Comparison of ENCODE assay signal across 3 fruit fly cellular contexts in the genomic region with DNA sequence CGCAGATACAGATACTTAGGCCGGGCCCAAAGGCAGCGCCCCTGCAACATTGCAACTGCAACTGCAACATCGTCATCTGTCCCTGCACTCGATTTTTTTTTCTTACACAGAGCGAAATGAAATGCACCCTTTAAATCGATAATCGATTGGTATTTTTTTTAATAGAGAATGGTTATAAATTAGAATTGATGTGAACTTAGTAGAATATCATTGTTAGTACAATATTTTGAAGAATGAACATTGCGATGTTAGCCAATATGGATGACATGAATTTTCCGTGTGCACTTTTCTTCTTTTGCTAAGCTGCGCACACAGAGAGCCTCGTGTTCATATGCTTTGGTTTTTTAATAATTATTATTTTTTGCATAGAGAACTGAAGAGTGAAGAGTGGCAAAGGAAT.
TF ChIP-seq lines count a peak whose summit lies in the region.

No protein-coding gene starts in this region.

TF ChIP-seq in whole organism, embryonic, 481 proteins besides CTCF, POLR2A, EP300 and RAD21 (continued from another document and continues in another):
- TF ChIP-seq mam (GFP tag; optimal IDR thresholded peaks at IDR 0.05; lab: Kevin White, UChicago) = no peak
- TF ChIP-seq CrebB (tag; optimal IDR thresholded peaks at IDR 0.05; lab: Kevin White, UChicago) = no peak
- no peak for TF ChIP-seq MBD-R2 (GFP tag; IDR thresholded peaks at IDR 0.05; lab: Robert Waterston, UW)
- no peak for TF ChIP-seq YL-1 (GFP tag; optimal IDR thresholded peaks at IDR 0.05; lab: Kevin White, UChicago)
- TF ChIP-seq jigr1 (GFP tag; IDR thresholded peaks at IDR 0.05; lab: Robert Waterston, UW) = no peak
- no peak for TF ChIP-seq HmgZ (tag; optimal IDR thresholded peaks at IDR 0.05; lab: Kevin White, UChicago)
- TF ChIP-seq dm (GFP tag; optimal IDR thresholded peaks at IDR 0.05; lab: Kevin White, UChicago) = no peak
- TF ChIP-seq ham (GFP tag; IDR thresholded peaks at IDR 0.05; lab: Robert Waterston, UW) = no peak
- TF ChIP-seq Blimp-1 (GFP tag; optimal IDR thresholded peaks at IDR 0.05; lab: Kevin White, UChicago) = peak; percentile 4
- peak; percentile 54 for TF ChIP-seq Ets65A (GFP tag; lab: Kevin White, UChicago)
- peak; percentile 6 for TF ChIP-seq CG18262 (tag; optimal IDR thresholded peaks at IDR 0.05; lab: Kevin White, UChicago)
- no peak for TF ChIP-seq pan (optimal IDR thresholded peaks at IDR 0.05; lab: Kevin White, UChicago)
- TF ChIP-seq pan (GFP tag; optimal IDR thresholded peaks at IDR 0.05 in 1 of 2, IDR thresholded peaks at IDR 0.05 in 1 of 2) = no peak
- no peak for TF ChIP-seq CG2889 (GFP tag; IDR thresholded peaks at IDR 0.05; lab: Robert Waterston, UW)
- TF ChIP-seq run (tag; optimal IDR thresholded peaks at IDR 0.05; lab: Kevin White, UChicago) = no peak
- TF ChIP-seq bab2 (GFP tag; optimal IDR thresholded peaks at IDR 0.05; lab: Kevin White, UChicago) = no peak
- no peak for TF ChIP-seq CG4820 (GFP tag; optimal IDR thresholded peaks at IDR 0.05; lab: Kevin White, UChicago)
- TF ChIP-seq tin (GFP tag; optimal IDR thresholded peaks at IDR 0.05; lab: Kevin White, UChicago) = no peak
- TF ChIP-seq Bdp1 (GFP tag; optimal IDR thresholded peaks at IDR 0.05; lab: Kevin White, UChicago) = no peak
- no peak for TF ChIP-seq Pdp1 (GFP tag; optimal IDR thresholded peaks at IDR 0.05; lab: Kevin White, UChicago)
- no peak for TF ChIP-seq chm (GFP tag; IDR thresholded peaks at IDR 0.05; lab: Robert Waterston, UW)
- TF ChIP-seq eve (GFP tag; optimal IDR thresholded peaks at IDR 0.05; lab: Kevin White, UChicago) = no peak
- TF ChIP-seq zfh1 (GFP tag; IDR thresholded peaks at IDR 0.05; lab: Robert Waterston, UW) = 0 out of 3 replicates have a peak, but pooled peaks have one; percentile 41
- no peak for TF ChIP-seq E2f1 (GFP tag; IDR thresholded peaks at IDR 0.05; lab: Robert Waterston, UW)
- 0 out of 2 replicates have a peak, but pooled peaks have one; percentile 4 for TF ChIP-seq sim (GFP tag; IDR thresholded peaks at IDR 0.05; lab: Robert Waterston, UW)
- no peak for TF ChIP-seq CG2116 (GFP tag; optimal IDR thresholded peaks at IDR 0.05; lab: Kevin White, UChicago)
- peak; percentile 24 for TF ChIP-seq nom (GFP tag; optimal IDR thresholded peaks at IDR 0.05; lab: Kevin White, UChicago)
- TF ChIP-seq usp (GFP tag; optimal IDR thresholded peaks at IDR 0.05; lab: Kevin White, UChicago) = no peak
- no peak for TF ChIP-seq CG10959 (GFP tag; IDR thresholded peaks at IDR 0.05; lab: Robert Waterston, UW)
- TF ChIP-seq bsh (GFP tag; optimal IDR thresholded peaks at IDR 0.05; lab: Kevin White, UChicago) = peak in 1 of 2 experiments; percentile 85
- TF ChIP-seq Antp (GFP tag; optimal IDR thresholded peaks at IDR 0.05; lab: Kevin White, UChicago) = no peak
- peak; percentile 78 for TF ChIP-seq Drgx (GFP tag; IDR thresholded peaks at IDR 0.05; lab: Robert Waterston, UW)
- TF ChIP-seq Sry-δ (GFP tag; optimal IDR thresholded peaks at IDR 0.05; lab: Kevin White, UChicago) = no peak
- no peak for TF ChIP-seq sna (GFP tag; IDR thresholded peaks at IDR 0.05; lab: Robert Waterston, UW; ENCODE audit: partially characterized antibody)
- TF ChIP-seq CG31441 (GFP tag; IDR thresholded peaks at IDR 0.05; lab: Robert Waterston, UW) = no peak
- no peak for TF ChIP-seq CG4707 (GFP tag; optimal IDR thresholded peaks at IDR 0.05; lab: Kevin White, UChicago)
- TF ChIP-seq cad (GFP tag; optimal IDR thresholded peaks at IDR 0.05; lab: Kevin White, UChicago) = no peak
- no peak for TF ChIP-seq pros (GFP tag; optimal IDR thresholded peaks at IDR 0.05; lab: Kevin White, UChicago)
- no peak for TF ChIP-seq CG11456 (GFP tag; IDR thresholded peaks at IDR 0.05; lab: Robert Waterston, UW)
- no peak for TF ChIP-seq nau (GFP tag; optimal IDR thresholded peaks at IDR 0.05; lab: Kevin White, UChicago)
- TF ChIP-seq CG3163 (GFP tag; optimal IDR thresholded peaks at IDR 0.05; lab: Kevin White, UChicago) = no peak
- TF ChIP-seq CG3407 (GFP tag; optimal IDR thresholded peaks at IDR 0.05; lab: Kevin White, UChicago) = no peak
- TF ChIP-seq sens (GFP tag; lab: Kevin White, UChicago) = peak; percentile 71
- no peak for TF ChIP-seq CG8388 (GFP tag; optimal IDR thresholded peaks at IDR 0.05; lab: Kevin White, UChicago)
- TF ChIP-seq dmrt11E (tag; optimal IDR thresholded peaks at IDR 0.05; lab: Kevin White, UChicago) = peak; percentile 11

TF ChIP-seq in whole organism, prepupa, 60 proteins besides CTCF, POLR2A, EP300 and RAD21 (continued from another document):
- TF ChIP-seq dsx (GFP tag; optimal IDR thresholded peaks at IDR 0.05; lab: Kevin White, UChicago; ENCODE audit: poor library complexity, severe bottlenecking) (peak; percentile 93), CG7368 (GFP tag; optimal IDR thresholded peaks at IDR 0.05; lab: Kevin White, UChicago) (peak; percentile 77), CG3032 (tag; optimal IDR thresholded peaks at IDR 0.05; lab: Kevin White, UChicago) (peak; percentile 84), Blimp-1 (GFP tag; optimal IDR thresholded peaks at IDR 0.05; lab: Kevin White, UChicago) (peak; percentile 15), CG8632 (GFP tag; optimal IDR thresholded peaks at IDR 0.05; lab: Kevin White, UChicago) (peak; percentile 69), fd59A (GFP tag; optimal IDR thresholded peaks at IDR 0.05; lab: Kevin White, UChicago) (peak; percentile 78), achi (GFP tag; optimal IDR thresholded peaks at IDR 0.05; lab: Kevin White, UChicago) (peak; percentile 85), Eip93F (GFP tag; optimal IDR thresholded peaks at IDR 0.05; lab: Kevin White, UChicago) (no peak), CG6792 (GFP tag; optimal IDR thresholded peaks at IDR 0.05; lab: Kevin White, UChicago) (peak; percentile 78), Met (GFP tag; optimal IDR thresholded peaks at IDR 0.05; lab: Kevin White, UChicago) (peak; percentile 73), CG6854 (GFP tag; optimal IDR thresholded peaks at IDR 0.05; lab: Kevin White, UChicago) (no peak), CG11902 (GFP tag; optimal IDR thresholded peaks at IDR 0.05; lab: Kevin White, UChicago) (peak; percentile 35), Ets21C (GFP tag; optimal IDR thresholded peaks at IDR 0.05; lab: Kevin White, UChicago) (peak; percentile 22), Eip75B (GFP tag; optimal IDR thresholded peaks at IDR 0.05; lab: Kevin White, UChicago) (peak; percentile 85), eg (GFP tag; IDR thresholded peaks at IDR 0.05; lab: Robert Waterston, UW) (peak; percentile 79), topi (GFP tag; optimal IDR thresholded peaks at IDR 0.05; lab: Kevin White, UChicago) (peak; percentile 77), cyc (GFP tag; optimal IDR thresholded peaks at IDR 0.05; lab: Kevin White, UChicago) (peak; percentile 68), CG8319 (GFP tag; optimal IDR thresholded peaks at IDR 0.05; lab: Kevin White, UChicago) (peak; percentile 66), CG15336 (GFP tag; IDR thresholded peaks at IDR 0.05; lab: Robert Waterston, UW) (peak; percentile 82), vri (GFP tag; optimal IDR thresholded peaks at IDR 0.05; lab: Kevin White, UChicago) (no peak), dac (GFP tag; optimal IDR thresholded peaks at IDR 0.05; lab: Kevin White, UChicago) (peak; percentile 16), CG3919 (GFP tag; optimal IDR thresholded peaks at IDR 0.05; lab: Kevin White, UChicago) (peak; percentile 87), Sox15 (GFP tag; optimal IDR thresholded peaks at IDR 0.05; lab: Kevin White, UChicago) (peak; percentile 41), CG31627 (GFP tag; optimal IDR thresholded peaks at IDR 0.05; lab: Kevin White, UChicago) (peak; percentile 70), CG6163 (GFP tag; IDR thresholded peaks at IDR 0.05; lab: Robert Waterston, UW) (peak; percentile 88), CG6276 (GFP tag; optimal IDR thresholded peaks at IDR 0.05; lab: Kevin White, UChicago) (peak; percentile 38), Eip78C (GFP tag; lab: Kevin White, UChicago) (peak; percentile 94), Sox14 (GFP tag; optimal IDR thresholded peaks at IDR 0.05; lab: Kevin White, UChicago) (peak; percentile 81), CG11294 (GFP tag; IDR thresholded peaks at IDR 0.05; lab: Robert Waterston, UW) (peak; percentile 55; the same call in 1 of the 2 replicates), CG32006 (GFP tag; optimal IDR thresholded peaks at IDR 0.05; lab: Kevin White, UChicago) (peak; percentile 73), CG10669 (GFP tag; optimal IDR thresholded peaks at IDR 0.05; lab: Kevin White, UChicago) (peak; percentile 84), CG4318 (GFP tag; optimal IDR thresholded peaks at IDR 0.05; lab: Kevin White, UChicago) (peak; percentile 35), esn (GFP tag; optimal IDR thresholded peaks at IDR 0.05; lab: Kevin White, UChicago) (peak; percentile 81), fkh (GFP tag; optimal IDR thresholded peaks at IDR 0.05; lab: Kevin White, UChicago) (no peak), OdsH (GFP tag; optimal IDR thresholded peaks at IDR 0.05; lab: Kevin White, UChicago) (peak; percentile 82), ss (GFP tag; optimal IDR thresholded peaks at IDR 0.05; lab: Kevin White, UChicago) (peak; percentile 46 to 61), CG16779 (tag; optimal IDR thresholded peaks at IDR 0.05; lab: Kevin White, UChicago) (peak; percentile 61), CG1621 (tag; optimal IDR thresholded peaks at IDR 0.05; lab: Kevin White, UChicago) (peak; percentile 75)

TF ChIP-seq in whole organism, wandering third instar larva, 38 proteins besides CTCF, POLR2A, EP300 and RAD21 (continued from another document):
- TF ChIP-seq Dfd (GFP tag; optimal IDR thresholded peaks at IDR 0.05; lab: Kevin White, UChicago) (no peak), CrebA (GFP tag; optimal IDR thresholded peaks at IDR 0.05; lab: Kevin White, UChicago; ENCODE audit: borderline replicate concordance) (no peak), Vsx2 (GFP tag; optimal IDR thresholded peaks at IDR 0.05; lab: Kevin White, UChicago; ENCODE audit: partially characterized antibody) (no peak), Hr83 (GFP tag; optimal IDR thresholded peaks at IDR 0.05; lab: Kevin White, UChicago; ENCODE audit: poor library complexity, severe bottlenecking) (no peak), OdsH (GFP tag; optimal IDR thresholded peaks at IDR 0.05; lab: Kevin White, UChicago) (peak; percentile 52), sv (GFP tag; optimal IDR thresholded peaks at IDR 0.05; lab: Kevin White, UChicago) (no peak), usp (GFP tag; optimal IDR thresholded peaks at IDR 0.05; lab: Kevin White, UChicago) (no peak), Sp1 (GFP tag; optimal IDR thresholded peaks at IDR 0.05; lab: Kevin White, UChicago) (no peak)
TF ChIP-seq in whole organism, wandering third instar larva: peak in this region for 11.
